Worm (Caenorhabditis elegans) whole organism, L4 larva: ENCODE data around the gene M106.3.

Source experiments
- F49E8.2 ChIP-seq: sonication (generic microtip); optimal IDR thresholded peaks from 2 replicates; lab custom pipeline; 2016; ENCODE audit warnings: missing compliant biosample characterization, mild to moderate bottlenecking, missing genetic modification characterization, borderline replicate concordance
- T20F7.1 ChIP-seq: fragments of 200-800 bp; sonication (Bioruptor generic); optimal IDR thresholded peaks from 2 replicates; lab custom pipeline; 2018; ENCODE audit warnings: mild to moderate bottlenecking, missing genetic modification characterization, missing compliant biosample characterization
- aha-1 ChIP-seq: fragments of 150-350 bp; peaks from one replicate; lab custom pipeline; 2014; ENCODE audit warnings: missing biosample characterization, missing genetic modification characterization
- aly-2 ChIP-seq: sonication (generic microtip); optimal IDR thresholded peaks from 2 replicates; lab custom pipeline; 2018; ENCODE audit warnings: missing biosample characterization, missing genetic modification characterization
- ceh-28 ChIP-seq: fragments of 150-350 bp; optimal IDR thresholded peaks from 2 replicates; lab custom pipeline; 2014; ENCODE audit warnings: missing biosample characterization, missing genetic modification reagents, missing genetic modification characterization
- ceh-82 ChIP-seq: sonication (generic microtip); optimal IDR thresholded peaks from 2 replicates; lab custom pipeline; 2017; ENCODE audit warnings: missing biosample characterization, missing genetic modification characterization
- daf-16 ChIP-seq, 3 experiments: sonication (generic microtip); optimal IDR thresholded peaks; 2 replicates each; lab custom pipeline; 2016 to 2017; ENCODE audit warnings: missing genetic modification characterization in 3 of 3, missing genetic modification reagents in 3 of 3, mild to moderate bottlenecking in 2 of 3, missing compliant biosample characterization in 2 of 3, missing biosample characterization in 1 of 3, moderate library complexity in 1 of 3
- dmd-6 ChIP-seq: fragments of 200-800 bp; sonication (Bioruptor generic); IDR thresholded peaks from 2 replicates; pipeline ENCODE4 v1.3.6; 2022; ENCODE audit warnings: missing genetic modification reagents, missing genetic modification characterization, missing compliant biosample characterization
- dpl-1 ChIP-seq: fragments of 150-350 bp; optimal IDR thresholded peaks from 2 replicates; lab custom pipeline; 2014; ENCODE audit warnings: missing biosample characterization, missing genetic modification reagents, missing genetic modification characterization
- dve-1 ChIP-seq: sonication (generic microtip); optimal IDR thresholded peaks from 2 replicates; lab custom pipeline; 2017; ENCODE audit warnings: antibody characterized with exemption, mild to moderate bottlenecking, missing genetic modification characterization, missing compliant biosample characterization; ENCODE audit not compliant: insufficient read depth
- egl-43 ChIP-seq: fragments of 200-800 bp; sonication (Bioruptor generic); IDR thresholded peaks from 2 replicates; pipeline ENCODE4 v1.3.6; 2022; ENCODE audit warnings: missing genetic modification reagents, missing genetic modification characterization, missing compliant biosample characterization
- fkh-10 ChIP-seq: fragments of 150-350 bp; optimal IDR thresholded peaks from 2 replicates; lab custom pipeline; 2014; ENCODE audit warnings: missing biosample characterization, missing genetic modification reagents, missing genetic modification characterization
- hlh-11 ChIP-seq: fragments of 200-800 bp; sonication (Bioruptor generic); optimal IDR thresholded peaks from 2 replicates; lab custom pipeline; 2018; ENCODE audit warnings: mild to moderate bottlenecking, missing genetic modification characterization, missing compliant biosample characterization
- hlh-30 ChIP-seq: sonication (generic microtip); optimal IDR thresholded peaks from 2 replicates; lab custom pipeline; 2017; ENCODE audit warnings: antibody characterized with exemption, mild to moderate bottlenecking, missing genetic modification characterization, missing compliant biosample characterization; ENCODE audit not compliant: insufficient read depth
- hmg-1.1 ChIP-seq: fragments of 200-800 bp; sonication (Bioruptor generic); IDR thresholded peaks from 2 replicates; pipeline ENCODE4 v1.3.6; 2022; ENCODE audit warnings: missing genetic modification reagents, missing genetic modification characterization, missing compliant biosample characterization
- lin-1 ChIP-seq: fragments of 200-800 bp; sonication (Bioruptor generic); IDR thresholded peaks from 2 replicates; pipeline ENCODE4 v1.3.6; 2022; ENCODE audit warnings: missing genetic modification reagents, missing genetic modification characterization, missing compliant biosample characterization
- lin-38 ChIP-seq: fragments of 200-800 bp; sonication (Bioruptor generic); IDR thresholded peaks from 2 replicates; pipeline ENCODE4 v1.3.6; 2022; ENCODE audit warnings: missing genetic modification reagents, missing genetic modification characterization, missing compliant biosample characterization
- lin-39 ChIP-seq: fragments of 150-350 bp; optimal IDR thresholded peaks from 2 replicates; lab custom pipeline; 2014; ENCODE audit warnings: missing biosample characterization, missing genetic modification reagents, missing genetic modification characterization
- lsy-2 ChIP-seq, 2 experiments: fragments of 150-350 bp in 1 of 2; sonication (generic microtip) in 1 of 2; optimal IDR thresholded peaks; 2 replicates each; lab custom pipeline; 2014 to 2017; ENCODE audit warnings: missing biosample characterization in 2 of 2, missing genetic modification characterization in 2 of 2
- mdl-1 ChIP-seq, 2 experiments: fragments of 150-350 bp in 1 of 2; sonication (generic microtip) in 1 of 2; optimal IDR thresholded peaks; 2 replicates each; lab custom pipeline; 2014 to 2017; ENCODE audit warnings: missing biosample characterization in 2 of 2, missing genetic modification characterization in 2 of 2
- mep-1 ChIP-seq: fragments of 150-350 bp; sonication (generic microtip); optimal IDR thresholded peaks from 3 replicates; lab custom pipeline; 2014; ENCODE audit warnings: missing biosample characterization, missing genetic modification characterization
- mes-2 ChIP-seq: sonication (generic microtip); optimal IDR thresholded peaks from 2 replicates; lab custom pipeline; 2016; ENCODE audit warnings: missing genotype, mild to moderate bottlenecking, missing genetic modification characterization, missing compliant biosample characterization; ENCODE audit not compliant: poor library complexity, severe bottlenecking
- mxl-3 ChIP-seq: fragments of 200-800 bp; sonication (Bioruptor generic); optimal IDR thresholded peaks from 2 replicates; lab custom pipeline; 2018; ENCODE audit warnings: mild to moderate bottlenecking, missing genetic modification characterization, missing compliant biosample characterization
- nhr-102 ChIP-seq: sonication (generic microtip); optimal IDR thresholded peaks from 2 replicates; lab custom pipeline; 2016; ENCODE audit warnings: mild to moderate bottlenecking, missing genetic modification characterization, moderate library complexity, missing compliant biosample characterization
- nhr-25 ChIP-seq: sonication (generic microtip); optimal IDR thresholded peaks from 2 replicates; lab custom pipeline; 2017; ENCODE audit warnings: missing genetic modification characterization, mild to moderate bottlenecking, missing compliant biosample characterization, antibody characterized with exemption, moderate library complexity, borderline replicate concordance; ENCODE audit not compliant: insufficient read depth
- nhr-28 ChIP-seq: fragments of 150-350 bp; optimal IDR thresholded peaks from 2 replicates; lab custom pipeline; 2014; ENCODE audit warnings: missing biosample characterization, missing genetic modification characterization
- nhr-41 ChIP-seq: fragments of 200-800 bp; sonication (Bioruptor generic); IDR thresholded peaks from 2 replicates; pipeline ENCODE4 v1.3.6; 2022; ENCODE audit warnings: missing genetic modification reagents, missing genetic modification characterization, missing compliant biosample characterization
- nhr-48 ChIP-seq: sonication (generic microtip); optimal IDR thresholded peaks from 2 replicates; lab custom pipeline; 2016; ENCODE audit warnings: mild to moderate bottlenecking, missing genetic modification characterization, missing compliant biosample characterization
- nhr-6 ChIP-seq: fragments of 150-350 bp; optimal IDR thresholded peaks from 2 replicates; lab custom pipeline; 2014; ENCODE audit warnings: missing biosample characterization, missing genetic modification characterization
- saeg-2 ChIP-seq: fragments of 200-800 bp; sonication (Bioruptor generic); IDR thresholded peaks from 2 replicates; pipeline ENCODE4 v1.3.6; 2022; ENCODE audit warnings: missing genetic modification reagents, missing genetic modification characterization, missing compliant biosample characterization
- set-16 ChIP-seq: fragments of 200-800 bp; sonication (Bioruptor generic); IDR thresholded peaks from 2 replicates; pipeline ENCODE4 v1.3.6; 2022; ENCODE audit warnings: missing genetic modification reagents, missing genetic modification characterization, missing compliant biosample characterization
- tag-97 ChIP-seq: fragments of 200-800 bp; sonication (Bioruptor generic); IDR thresholded peaks from 2 replicates; pipeline ENCODE4 v1.3.6; 2022; ENCODE audit warnings: missing genetic modification characterization, missing compliant biosample characterization
- tra-1 ChIP-seq: fragments of 200-800 bp; sonication (Bioruptor generic); IDR thresholded peaks from 2 replicates; pipeline ENCODE4 v1.3.6; 2022; ENCODE audit warnings: missing genetic modification reagents, missing genetic modification characterization, missing compliant biosample characterization
- unc-130 ChIP-seq: sonication (generic microtip); optimal IDR thresholded peaks from 2 replicates; lab custom pipeline; 2016; ENCODE audit warnings: missing genetic modification reagents, missing genetic modification characterization, missing compliant biosample characterization
- unc-62 ChIP-seq, 3 experiments: fragments of 150-350 bp in 1 of 3; sonication (generic microtip); optimal IDR thresholded peaks in 2 of 3; peaks in 1 of 3; 1 replicate in 1 of 3; 2 replicates in 2 of 3; lab custom pipeline; 2014 to 2017; ENCODE audit warnings: missing biosample characterization in 3 of 3, missing genetic modification characterization in 3 of 3, missing genetic modification reagents in 3 of 3, missing genotype in 1 of 3

M106.3 gene

ce11 chrII:10862749-10863656, 2.3 kb upstream of the M106.3 start:
- TF ChIP-seq dmd-6 (GFP tag; lab: Robert Waterston, UW) (peak; percentile 35; the same call in 1 of the 2 replicates), set-16 (GFP tag; lab: Robert Waterston, UW) (0 out of 2 replicates have a peak, but pooled peaks have one; percentile 12), nhr-6 (tag; lab: Kevin White, UChicago) (peak; percentile 11), unc-62 (GFP tag; optimal IDR thresholded peaks at IDR 0.05 in 1 of 2; lab: Kevin White, UChicago) (peak in 1 of 2 experiments; percentile 74), unc-62 (tag; optimal IDR thresholded peaks at IDR 0.05; lab: Kevin White, UChicago) (no peak), mdl-1 (tag; optimal IDR thresholded peaks at IDR 0.05; lab: Kevin White, UChicago) (peak in 1 of 2 experiments; percentile 42), dve-1 (tag; lab: Kevin White, UChicago) (peak; percentile 49), aly-2 (tag; lab: Kevin White, UChicago) (no peak), lin-38 (GFP tag; lab: Robert Waterston, UW) (0 out of 2 replicates have a peak, but pooled peaks have one; percentile 12), nhr-25 (peak; percentile 41), dpl-1 (GFP tag; lab: Kevin White, UChicago) (peak; percentile 19), F49E8.2 (tag; lab: Kevin White, UChicago) (peak; percentile 25), unc-130 (GFP tag; lab: Kevin White, UChicago) (no peak), hmg-1.1 (GFP tag; lab: Robert Waterston, UW) (0 out of 2 replicates have a peak, but pooled peaks have one; percentile 12), mes-2 (peak; percentile 5), ceh-28 (tag; lab: Kevin White, UChicago) (no peak), mxl-3 (GFP tag; lab: Kevin White, UChicago) (peak; percentile 31), hlh-11 (tag; lab: Kevin White, UChicago) (peak; percentile 3), hlh-30 (tag; lab: Kevin White, UChicago) (no peak), lsy-2 (tag; optimal IDR thresholded peaks at IDR 0.05; lab: Kevin White, UChicago) (peak in 1 of 2 experiments; percentile 29)

ce11 chrII:10861723-10862486, 1.2 kb upstream of the M106.3 start:
- peak; percentile 72 for TF ChIP-seq aha-1
- TF ChIP-seq T20F7.1 (GFP tag; lab: Kevin White, UChicago) = peak; percentile 17
- TF ChIP-seq nhr-41 (GFP tag; lab: Robert Waterston, UW) = no peak
- TF ChIP-seq mdl-1 (tag; optimal IDR thresholded peaks at IDR 0.05; lab: Kevin White, UChicago) = peak; percentile 18 to 25
- TF ChIP-seq nhr-48 (tag; lab: Kevin White, UChicago) = peak; percentile 30
- TF ChIP-seq lin-39 = no peak
- peak in 1 of 2 experiments; percentile 64 for TF ChIP-seq unc-62 (GFP tag; optimal IDR thresholded peaks at IDR 0.05 in 1 of 2; lab: Kevin White, UChicago)
- no peak for TF ChIP-seq unc-62 (tag; optimal IDR thresholded peaks at IDR 0.05; lab: Kevin White, UChicago)
- TF ChIP-seq hlh-11 (tag; lab: Kevin White, UChicago) = peak; percentile 61
- TF ChIP-seq hlh-30 (tag; lab: Kevin White, UChicago) = peak; percentile 37
- peak; percentile 79 for TF ChIP-seq nhr-28 (tag; lab: Kevin White, UChicago)
- TF ChIP-seq tra-1 (GFP tag; lab: Robert Waterston, UW) = peak; percentile 45; the same call in 1 of the 2 replicates
- no peak; the same call in 1 of the 2 replicates for TF ChIP-seq lin-38 (GFP tag; lab: Robert Waterston, UW)
- TF ChIP-seq ceh-82 = no peak
- TF ChIP-seq mxl-3 (GFP tag; lab: Kevin White, UChicago) = peak; percentile 17
- 0 out of 2 replicates have a peak, but pooled peaks have one; percentile 10 for TF ChIP-seq saeg-2 (GFP tag; lab: Robert Waterston, UW)
- peak; percentile 15 for TF ChIP-seq mep-1 (tag; lab: Kevin White, UChicago)
- TF ChIP-seq set-16 (GFP tag; lab: Robert Waterston, UW) = 0 out of 2 replicates have a peak, but pooled peaks have one; percentile 13
- TF ChIP-seq dve-1 (tag; lab: Kevin White, UChicago) = peak; percentile 77
- peak; percentile 74 for TF ChIP-seq dmd-6 (GFP tag; lab: Robert Waterston, UW)
- no peak for TF ChIP-seq nhr-25
- TF ChIP-seq daf-16 (GFP tag; optimal IDR thresholded peaks at IDR 0.05; lab: Kevin White, UChicago) = no peak
- peak; percentile 62 for TF ChIP-seq daf-16 (tag; optimal IDR thresholded peaks at IDR 0.05; lab: Kevin White, UChicago)
- no peak for TF ChIP-seq egl-43 (GFP tag; lab: Robert Waterston, UW)
- TF ChIP-seq lin-1 = 0 out of 2 replicates have a peak, but pooled peaks have one; percentile 51
- no peak for TF ChIP-seq hmg-1.1 (GFP tag; lab: Robert Waterston, UW)
- no peak for TF ChIP-seq tag-97 (GFP tag; lab: Robert Waterston, UW)
- TF ChIP-seq nhr-102 = peak; percentile 31
- TF ChIP-seq fkh-10 = peak; percentile 32
